Worm (Caenorhabditis elegans) whole organism, L1 larva: ENCODE results near the gene R144.10.
"Not testable (repeated sequence)": the region's sequence is repeated elsewhere in the genome, so short reads cannot be mapped to it uniquely, and the experiment has no call there.

Experiments used
- F16B12.6 ChIP-seq: fragments of 150-350 bp; optimal IDR thresholded peaks from 2 replicates; lab custom pipeline; 2014; ENCODE audit warnings: missing biosample characterization, missing genetic modification characterization
- aly-2 ChIP-seq: fragments of 150-350 bp; optimal IDR thresholded peaks from 2 replicates; lab custom pipeline; 2014; ENCODE audit warnings: missing biosample characterization, missing genetic modification characterization
- blmp-1 ChIP-seq: fragments of 150-350 bp; optimal IDR thresholded peaks from 2 replicates; lab custom pipeline; 2014; ENCODE audit warnings: missing biosample characterization, missing genetic modification characterization
- ceh-8 ChIP-seq: fragments of 200-800 bp; sonication (Bioruptor generic); optimal IDR thresholded peaks from 2 replicates; lab custom pipeline; 2018; ENCODE audit warnings: mild to moderate bottlenecking, missing genetic modification characterization, moderate library complexity, missing compliant biosample characterization
- ceh-82 ChIP-seq, 3 experiments: fragments of 150-350 bp in 1 of 3; sonication (generic microtip) in 2 of 3; optimal IDR thresholded peaks; 2 replicates each; lab custom pipeline; 2014 to 2017; ENCODE audit warnings: missing biosample characterization in 3 of 3, missing genetic modification characterization in 3 of 3
- ces-1 ChIP-seq: fragments of 150-350 bp; optimal IDR thresholded peaks from 2 replicates; lab custom pipeline; 2014; ENCODE audit warnings: missing biosample characterization, missing genetic modification reagents, missing genetic modification characterization
- dsc-1 ChIP-seq: sonication (generic microtip); optimal IDR thresholded peaks from 2 replicates; lab custom pipeline; 2016; ENCODE audit warnings: mild to moderate bottlenecking, missing genetic modification characterization, missing compliant biosample characterization
- egl-27 ChIP-seq, 2 experiments: fragments of 150-350 bp in 1 of 2; sonication (generic microtip); optimal IDR thresholded peaks; 3 replicates each; lab custom pipeline; 2017 to 2018; ENCODE audit warnings: missing biosample characterization in 2 of 2, missing genetic modification characterization in 2 of 2, missing genetic modification reagents in 2 of 2
- elt-2 ChIP-seq: sonication (generic microtip); optimal IDR thresholded peaks from 2 replicates; lab custom pipeline; 2016; ENCODE audit warnings: missing genetic modification characterization, mild to moderate bottlenecking, inconsistent platforms, missing compliant biosample characterization, missing genetic modification reagents
- elt-3 ChIP-seq, 6 experiments: fragments of 150-350 bp in 1 of 6; sonication (generic microtip); optimal IDR thresholded peaks; 2 replicates each; lab custom pipeline; 2017 to 2018; ENCODE audit warnings: missing biosample characterization in 6 of 6, missing genetic modification characterization in 6 of 6, inconsistent platforms in 1 of 6
- fkh-10 ChIP-seq: sonication (generic microtip); optimal IDR thresholded peaks from 2 replicates; lab custom pipeline; 2017; ENCODE audit warnings: missing biosample characterization, missing genetic modification reagents, missing genetic modification characterization
- fkh-4 ChIP-seq: sonication (generic microtip); optimal IDR thresholded peaks from 2 replicates; lab custom pipeline; 2016; ENCODE audit warnings: missing compliant biosample characterization, missing genetic modification characterization, borderline replicate concordance
- fkh-8 ChIP-seq: sonication (generic microtip); optimal IDR thresholded peaks from 2 replicates; lab custom pipeline; 2016; ENCODE audit warnings: mild to moderate bottlenecking, missing genetic modification characterization, missing compliant biosample characterization
- hlh-17 ChIP-seq: fragments of 200-800 bp; sonication (Bioruptor generic); optimal IDR thresholded peaks from 2 replicates; lab custom pipeline; 2018; ENCODE audit warnings: missing genetic modification characterization, mild to moderate bottlenecking, missing compliant biosample characterization, moderate library complexity, borderline replicate concordance
- hlh-4 ChIP-seq: sonication (generic microtip); optimal IDR thresholded peaks from 2 replicates; lab custom pipeline; 2016; ENCODE audit warnings: mild to moderate bottlenecking, missing genetic modification characterization, missing compliant biosample characterization
- irx-1 ChIP-seq: sonication (generic microtip); optimal IDR thresholded peaks from 2 replicates; lab custom pipeline; 2016; ENCODE audit warnings: missing genetic modification characterization, missing compliant biosample characterization
- lin-13 ChIP-seq: fragments of 150-350 bp; optimal IDR thresholded peaks from 2 replicates; lab custom pipeline; 2014; ENCODE audit warnings: missing biosample characterization, missing genetic modification reagents, missing genetic modification characterization
- lin-14 ChIP-seq: fragments of 200-800 bp; sonication (Bioruptor generic); optimal IDR thresholded peaks from 2 replicates; lab custom pipeline; 2018; ENCODE audit warnings: mild to moderate bottlenecking, missing genetic modification characterization, moderate library complexity, missing compliant biosample characterization
- lin-35 ChIP-seq, 2 experiments: fragments of 150-350 bp; optimal IDR thresholded peaks; 2 replicates each; lab custom pipeline; 2014; ENCODE audit warnings: missing biosample characterization in 2 of 2, missing genetic modification characterization in 2 of 2, missing genetic modification reagents in 2 of 2
- lin-39 ChIP-seq: fragments of 150-350 bp; optimal IDR thresholded peaks from 2 replicates; lab custom pipeline; 2014; ENCODE audit warnings: missing biosample characterization, missing genetic modification reagents, missing genetic modification characterization
- lir-3 ChIP-seq: sonication (generic microtip); optimal IDR thresholded peaks from 2 replicates; lab custom pipeline; 2016; ENCODE audit warnings: mild to moderate bottlenecking, missing genetic modification characterization, moderate library complexity, missing compliant biosample characterization; ENCODE audit not compliant: poor library complexity
- lsy-2 ChIP-seq, 2 experiments: fragments of 150-350 bp; optimal IDR thresholded peaks; 2 replicates each; lab custom pipeline; 2014; ENCODE audit warnings: missing biosample characterization in 2 of 2, missing genetic modification characterization in 2 of 2
- mab-9 ChIP-seq: fragments of 200-800 bp; sonication (Bioruptor generic); IDR thresholded peaks from 2 replicates; pipeline ENCODE4 v1.3.6; 2022; ENCODE audit warnings: missing genetic modification reagents, missing genetic modification characterization, missing compliant biosample characterization
- mef-2 ChIP-seq: fragments of 150-350 bp; optimal IDR thresholded peaks from 2 replicates; lab custom pipeline; 2014; ENCODE audit warnings: missing biosample characterization, missing genetic modification characterization
- mep-1 ChIP-seq: fragments of 150-350 bp; optimal IDR thresholded peaks from 2 replicates; lab custom pipeline; 2014; ENCODE audit warnings: missing biosample characterization, missing genetic modification characterization
- nhr-237 ChIP-seq: fragments of 150-350 bp; optimal IDR thresholded peaks from 2 replicates; lab custom pipeline; 2014; ENCODE audit warnings: missing biosample characterization, missing genetic modification characterization
- nhr-28 ChIP-seq: fragments of 150-350 bp; optimal IDR thresholded peaks from 2 replicates; lab custom pipeline; 2014; ENCODE audit warnings: missing biosample characterization, missing genetic modification characterization
- nhr-71 ChIP-seq: sonication (generic microtip); optimal IDR thresholded peaks from 2 replicates; lab custom pipeline; 2016; ENCODE audit warnings: mild to moderate bottlenecking, missing genetic modification characterization, moderate library complexity, missing compliant biosample characterization
- nhr-85 ChIP-seq: sonication (generic microtip); peaks from one replicate; lab custom pipeline; 2016; ENCODE audit warnings: missing genetic modification characterization, inconsistent platforms, missing compliant biosample characterization
- nhr-90 ChIP-seq: sonication (generic microtip); optimal IDR thresholded peaks from 2 replicates; lab custom pipeline; 2016; ENCODE audit warnings: mild to moderate bottlenecking, missing genetic modification characterization, missing compliant biosample characterization; ENCODE audit not compliant: poor library complexity
- pqm-1 ChIP-seq: sonication (generic microtip); optimal IDR thresholded peaks from 3 replicates; lab custom pipeline; 2017; ENCODE audit warnings: missing biosample characterization, missing genetic modification characterization
- snpc-4 ChIP-seq: fragments of 150-350 bp; optimal IDR thresholded peaks from 2 replicates; lab custom pipeline; 2014; ENCODE audit warnings: missing biosample characterization, missing genetic modification characterization
- sptf-1 ChIP-seq: fragments of 150-350 bp; optimal IDR thresholded peaks from 2 replicates; lab custom pipeline; 2014; ENCODE audit warnings: missing biosample characterization, missing genetic modification characterization
- unc-62 ChIP-seq: fragments of 150-350 bp; optimal IDR thresholded peaks from 2 replicates; lab custom pipeline; 2014; ENCODE audit warnings: missing biosample characterization, missing genetic modification reagents, missing genetic modification characterization
- unc-86 ChIP-seq: sonication (generic microtip); optimal IDR thresholded peaks from 2 replicates; lab custom pipeline; 2016; ENCODE audit warnings: missing genetic modification characterization, missing compliant biosample characterization
- vab-15 ChIP-seq: sonication (generic microtip); optimal IDR thresholded peaks from 2 replicates; lab custom pipeline; 2017; ENCODE audit warnings: missing genotype, mild to moderate bottlenecking, missing genetic modification characterization, missing compliant biosample characterization
- zag-1 ChIP-seq: fragments of 150-350 bp; optimal IDR thresholded peaks from 2 replicates; lab custom pipeline; 2014; ENCODE audit warnings: missing biosample characterization, missing genetic modification characterization
- zip-4 ChIP-seq: fragments of 200-800 bp; sonication (Bioruptor generic); optimal IDR thresholded peaks from 2 replicates; lab custom pipeline; 2018; ENCODE audit warnings: mild to moderate bottlenecking, missing genetic modification characterization, moderate library complexity, missing compliant biosample characterization
- ztf-4 ChIP-seq: fragments of 150-350 bp; optimal IDR thresholded peaks from 2 replicates; lab custom pipeline; 2014; ENCODE audit warnings: missing biosample characterization, missing genetic modification characterization

R144.10 gene

ce11 chrIII:4986790-4987259 lies 15.3 kb downstream of the R144.10 start, which contains the start of the genes C27F2.10 and wdr-60 (continued):
- TF ChIP-seq dsc-1 (tag; lab: Kevin White, UChicago): peak; percentile 17
- TF ChIP-seq elt-3 (tag; optimal IDR thresholded peaks at IDR 0.05; lab: Kevin White, UChicago): no peak
- TF ChIP-seq ztf-4 (tag; lab: Kevin White, UChicago): no peak
- TF ChIP-seq elt-2 (tag; lab: Kevin White, UChicago): no peak

ce11 chrIII:4984444-4985086 lies 17.6 kb downstream of the R144.10 start, which contains the start of gene C27F2.7:
C27F2.7 (minus strand) TSS chrIII:4984494.
- no peak for TF ChIP-seq nhr-90 (tag; lab: Kevin White, UChicago)
- no peak for TF ChIP-seq irx-1 (tag; lab: Kevin White, UChicago)
- no peak for TF ChIP-seq vab-15 (tag; lab: Kevin White, UChicago)
- TF ChIP-seq blmp-1 (tag; lab: Kevin White, UChicago): no peak
- no peak for TF ChIP-seq nhr-85
- TF ChIP-seq unc-86 (tag; lab: Kevin White, UChicago): no peak

ce11 chrIII:4983961-4984360 lies 18.2 kb downstream of the R144.10 start:
- TF ChIP-seq hlh-17 (GFP tag; lab: Kevin White, UChicago) (no peak), fkh-4 (tag; lab: Kevin White, UChicago) (no peak), F16B12.6 (tag; lab: Kevin White, UChicago) (no peak), unc-62 (GFP tag; lab: Kevin White, UChicago) (no peak), snpc-4 (tag; lab: Kevin White, UChicago) (no peak), egl-27 (tag; optimal IDR thresholded peaks at IDR 0.05; lab: Kevin White, UChicago) (no peak), pqm-1 (tag; lab: Kevin White, UChicago) (no peak), mef-2 (tag; lab: Kevin White, UChicago) (no peak), lin-13 (no peak), nhr-85 (no peak), nhr-28 (no peak), elt-2 (tag; lab: Kevin White, UChicago) (no peak), aly-2 (no peak), ceh-8 (GFP tag; lab: Kevin White, UChicago) (no peak)

- not testable (repeated sequence) for TF ChIP-seq mab-9; zag-1 (tag; lab: Kevin White, UChicago); fkh-8
Measured at ce11 chrIII:4980367-4980766, 21.8 kb downstream of the R144.10 start, which contains the start of gene C27F2.6. C27F2.6 (minus strand) TSS chrIII:4980467.

- TF ChIP-seq lin-14 (GFP tag; lab: Kevin White, UChicago) (peak; percentile 66), lir-3 (tag; lab: Kevin White, UChicago) (no peak), lsy-2 (tag; optimal IDR thresholded peaks at IDR 0.05; lab: Kevin White, UChicago) (peak in 1 of 2 experiments; percentile 8)
Measured at ce11 chrIII:4968146-4968545, 34.0 kb downstream of the R144.10 start.

DNA sequence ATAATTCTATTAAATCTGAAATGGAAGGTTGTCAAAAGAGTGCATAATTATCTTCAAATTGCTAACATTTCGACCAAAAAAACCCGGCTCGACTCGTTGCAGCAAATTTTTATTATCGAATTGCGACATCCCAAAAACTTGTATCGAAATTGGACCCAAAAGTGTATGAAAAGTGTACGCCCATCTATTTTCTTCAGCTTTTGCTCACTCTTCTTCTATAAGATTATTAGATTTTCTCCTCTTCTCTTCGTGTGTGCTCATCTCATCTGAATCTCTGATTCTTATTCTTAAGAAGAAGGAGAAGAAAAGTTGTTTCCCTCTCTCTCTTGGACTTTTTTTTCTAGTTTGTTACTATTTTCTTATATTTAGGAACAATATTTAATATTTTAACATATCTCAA lies 34.9 kb downstream of the R144.10 start:
- no peak for TF ChIP-seq sptf-1 (tag; lab: Kevin White, UChicago)
- no peak for TF ChIP-seq lir-3 (tag; lab: Kevin White, UChicago)
- TF ChIP-seq fkh-10 (GFP tag; lab: Kevin White, UChicago): peak; percentile 75
- TF ChIP-seq hlh-4 (tag; lab: Kevin White, UChicago): no peak
- peak in 1 of 2 experiments; percentile 6 for TF ChIP-seq lin-35 (GFP tag; optimal IDR thresholded peaks at IDR 0.05; lab: Kevin White, UChicago)
- peak in 1 of 3 experiments; percentile 25 for TF ChIP-seq ceh-82 (tag; optimal IDR thresholded peaks at IDR 0.05; lab: Kevin White, UChicago)
- TF ChIP-seq nhr-71 (tag; lab: Kevin White, UChicago): peak; percentile 8
- TF ChIP-seq zip-4: no peak
- no peak for TF ChIP-seq lin-39
- peak; percentile 85 for TF ChIP-seq ces-1 (GFP tag; lab: Kevin White, UChicago)
- TF ChIP-seq lin-14 (GFP tag; lab: Kevin White, UChicago): peak; percentile 82
- no peak for TF ChIP-seq nhr-237
- peak; percentile 13 for TF ChIP-seq mep-1 (tag; lab: Kevin White, UChicago)
